Worm (Caenorhabditis elegans) whole organism, late embryonic: Measurements from ENCODE around the gene pgl-3.

Experiments used
- C38D4.7 ChIP-seq: fragments of 200-800 bp; sonication (Bioruptor generic); optimal IDR thresholded peaks from 2 replicates; lab custom pipeline; 2018; ENCODE audit warnings: mild to moderate bottlenecking, missing genetic modification characterization, moderate library complexity, missing compliant biosample characterization
- ama-1 ChIP-seq: fragments of 150-350 bp; optimal IDR thresholded peaks from 2 replicates; lab custom pipeline; 2014
- ceh-34 ChIP-seq: sonication (generic microtip); optimal IDR thresholded peaks from 2 replicates; lab custom pipeline; 2016; ENCODE audit warnings: mild to moderate bottlenecking, missing genetic modification characterization, missing compliant biosample characterization
- ceh-48 ChIP-seq: sonication (generic microtip); optimal IDR thresholded peaks from 2 replicates; lab custom pipeline; 2016; ENCODE audit warnings: missing genetic modification characterization, inconsistent platforms, missing compliant biosample characterization
- ceh-6 ChIP-seq: fragments of 200-800 bp; sonication (Bioruptor generic); optimal IDR thresholded peaks from 2 replicates; lab custom pipeline; 2018; ENCODE audit warnings: mild to moderate bottlenecking, missing genetic modification characterization, missing compliant biosample characterization
- ceh-9 ChIP-seq: sonication (generic microtip); optimal IDR thresholded peaks from 2 replicates; lab custom pipeline; 2016; ENCODE audit warnings: mild to moderate bottlenecking, missing genetic modification characterization, inconsistent platforms, missing compliant biosample characterization
- lin-11 ChIP-seq: fragments of 200-800 bp; sonication (Bioruptor generic); optimal IDR thresholded peaks from 2 replicates; lab custom pipeline; 2018; ENCODE audit warnings: mild to moderate bottlenecking, missing genetic modification characterization, missing compliant biosample characterization
- odd-2 ChIP-seq: sonication (generic microtip); optimal IDR thresholded peaks from 2 replicates; lab custom pipeline; 2017; ENCODE audit warnings: antibody characterized with exemption, mild to moderate bottlenecking, missing genetic modification characterization, missing compliant biosample characterization
- pha-2 ChIP-seq: sonication (generic microtip); optimal IDR thresholded peaks from 2 replicates; lab custom pipeline; 2017; ENCODE audit warnings: mild to moderate bottlenecking, missing genetic modification characterization, missing compliant biosample characterization
- pha-4 ChIP-seq: fragments of 150-350 bp; optimal IDR thresholded peaks from 2 replicates; lab custom pipeline; 2018; ENCODE audit warnings: missing biosample characterization, missing genetic modification reagents, missing genetic modification characterization
- rnt-1 ChIP-seq: sonication (generic microtip); optimal IDR thresholded peaks from 2 replicates; lab custom pipeline; 2016; ENCODE audit warnings: missing genetic modification characterization, missing compliant biosample characterization
- tbx-2 ChIP-seq: sonication (generic microtip); optimal IDR thresholded peaks from 2 replicates; lab custom pipeline; 2016; ENCODE audit warnings: missing genetic modification characterization, missing compliant biosample characterization
- ztf-16 ChIP-seq: sonication (generic microtip); optimal IDR thresholded peaks from 2 replicates; lab custom pipeline; 2017; ENCODE audit warnings: missing genetic modification characterization, missing compliant biosample characterization

DNA sequence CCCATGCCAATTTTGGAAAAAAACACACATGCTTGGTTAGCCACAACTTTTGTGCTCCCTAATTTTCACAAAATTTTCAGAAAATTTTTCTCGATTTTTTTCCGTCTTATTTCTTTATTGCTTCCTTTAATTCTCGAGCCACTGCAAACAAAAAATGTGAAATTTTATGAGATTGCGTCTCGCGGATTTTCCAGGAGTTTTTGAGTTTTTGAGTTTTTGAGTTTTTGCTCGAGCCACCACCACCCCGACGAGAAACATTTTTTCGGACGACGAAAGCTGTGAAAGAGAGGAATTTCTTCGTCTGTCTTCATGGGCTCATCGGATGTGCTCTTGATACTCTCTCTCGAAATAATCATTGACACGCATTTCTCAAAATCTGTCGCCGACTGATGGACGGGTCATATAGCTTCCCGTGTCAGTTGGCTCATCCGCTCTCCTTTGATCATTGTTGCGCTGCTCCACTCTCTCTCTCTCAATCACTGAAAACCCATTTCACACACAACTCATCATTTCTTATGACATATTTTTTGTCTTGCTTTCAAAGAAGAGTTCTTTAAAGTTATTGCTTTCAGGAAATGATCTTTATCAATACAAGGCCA, 21.7 kb downstream of the pgl-3 start, which contains the start of gene C18G1.1:
- TF ChIP-seq odd-2 (tag; lab: Kevin White, UChicago) (no peak), ztf-16 (tag; lab: Kevin White, UChicago) (no peak), rnt-1 (peak; percentile 44), ceh-34 (tag; lab: Kevin White, UChicago) (no peak), lin-11 (tag; lab: Kevin White, UChicago) (no peak), ceh-48 (tag; lab: Kevin White, UChicago) (no peak), ama-1 (lab: Kevin White, UChicago) (no peak), ceh-9 (tag; lab: Kevin White, UChicago) (no peak), ceh-6 (GFP tag; lab: Kevin White, UChicago) (no peak), tbx-2 (tag; lab: Kevin White, UChicago) (no peak), pha-4 (no peak), pha-2 (tag; lab: Kevin White, UChicago) (no peak), C38D4.7 (GFP tag; lab: Kevin White, UChicago) (no peak)
